Fruit fly (Drosophila melanogaster) S2 (cell line): ENCODE results near the gene Stat92E.

Experiments
- CG8478 ChIP-seq: fragments of >200 bp; optimal IDR thresholded peaks from 2 replicates; lab custom pipeline; 2018
- CTCF ChIP-seq, 2 experiments: fragments of >200 bp; optimal IDR thresholded peaks; 2 replicates each; lab custom pipeline; 2018

DNA sequence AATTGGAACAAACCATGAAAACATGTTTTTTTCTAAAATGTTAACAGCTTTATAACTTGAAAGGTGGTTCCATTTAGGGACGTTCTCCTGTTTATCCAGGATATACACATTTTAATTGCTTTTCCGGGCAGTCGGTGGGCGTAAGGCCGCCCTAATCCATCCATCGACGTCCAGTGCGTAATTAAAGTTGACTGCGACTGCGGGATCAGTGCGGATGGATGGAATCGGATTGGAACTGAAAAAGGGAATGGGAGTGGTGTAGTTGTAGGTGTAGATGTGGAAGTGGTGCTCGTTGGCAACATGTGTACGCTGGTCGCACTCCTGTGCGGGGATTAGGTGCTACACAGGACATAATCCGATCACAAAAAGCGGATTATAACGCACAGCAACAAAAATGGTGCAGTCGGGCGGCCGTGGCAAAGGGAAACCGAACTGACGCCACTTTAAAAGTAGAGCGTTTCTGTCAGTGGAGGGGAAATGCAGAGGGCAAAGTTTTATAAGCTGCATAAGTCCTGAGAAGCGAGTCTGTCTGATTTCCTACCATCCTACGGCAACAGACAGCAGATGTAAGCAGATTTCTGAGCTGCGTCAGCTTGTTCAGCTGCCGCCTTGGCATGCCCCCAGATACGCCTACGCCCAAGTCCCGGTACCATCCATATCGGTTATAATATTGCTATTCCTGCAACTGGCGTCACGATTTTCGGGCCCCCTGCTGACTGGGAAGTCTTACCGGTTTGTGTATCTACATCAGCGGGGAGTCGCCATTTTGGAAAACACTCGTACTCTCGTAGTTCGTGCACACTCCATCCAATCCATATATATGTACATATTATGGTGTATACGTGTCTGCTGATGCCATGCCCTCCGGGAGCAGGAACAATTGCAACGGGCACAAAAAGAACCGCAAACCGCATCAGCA, 45.6 kb upstream of the Stat92E start:
- no peak for TF ChIP-seq CG8478 (lab: Kevin White, UChicago)
- TF ChIP-seq CTCF (optimal IDR thresholded peaks at IDR 0.05; lab: Kevin White, UChicago) = no peak
